Fruit fly (Drosophila melanogaster) whole organism, embryonic: ENCODE measurements around the gene CG17930.

ENCODE experiments used
- Atf6 ChIP-seq: fragments of 200-800 bp; sonication (Bioruptor generic); IDR thresholded peaks from 2 replicates; pipeline ENCODE4 v1.3.6; 2022; ENCODE audit warnings: missing biosample characterization, missing genetic modification characterization
- B-H1 ChIP-seq: fragments of 200-800 bp; sonication (Bioruptor generic); IDR thresholded peaks from 3 replicates; pipeline ENCODE4 v1.3.6; 2022; ENCODE audit warnings: missing biosample characterization, missing genetic modification characterization
- Bgb ChIP-seq: fragments of 200-800 bp; sonication (Bioruptor generic); IDR thresholded peaks from 2 replicates; pipeline ENCODE4 v1.3.6; 2022; ENCODE audit warnings: missing biosample characterization, missing genetic modification characterization; ENCODE audit not compliant: partially characterized antibody
- Bteb2 ChIP-seq: fragments of 200-800 bp; sonication (Bioruptor generic); optimal IDR thresholded peaks from 2 replicates; lab custom pipeline; 2016; ENCODE audit warnings: missing biosample characterization, missing genetic modification characterization
- CG12659 ChIP-seq: fragments of 200-800 bp; sonication (Bioruptor generic); optimal IDR thresholded peaks from 3 replicates; lab custom pipeline; 2017; ENCODE audit warnings: mild to moderate bottlenecking, missing biosample characterization, missing genetic modification reagents, missing genetic modification characterization
- CG12744 ChIP-seq: fragments of 200-800 bp; sonication (Bioruptor generic); optimal IDR thresholded peaks from 2 replicates; lab custom pipeline; 2016; ENCODE audit warnings: missing biosample characterization, missing genetic modification characterization
- CG12769 ChIP-seq: fragments of 200-800 bp; sonication (Bioruptor generic); optimal IDR thresholded peaks from 2 replicates; lab custom pipeline; 2019; ENCODE audit warnings: missing biosample characterization, mild to moderate bottlenecking, missing genetic modification characterization, moderate library complexity
- CG15269 ChIP-seq: fragments of 200-800 bp; sonication (Bioruptor generic); optimal IDR thresholded peaks from 2 replicates; lab custom pipeline; 2018; ENCODE audit warnings: missing biosample characterization, mild to moderate bottlenecking, missing genetic modification characterization, moderate library complexity
- CG15479 ChIP-seq: fragments of 200-800 bp; sonication (Bioruptor generic); optimal IDR thresholded peaks from 3 replicates; lab custom pipeline; 2019; ENCODE audit warnings: missing biosample characterization, mild to moderate bottlenecking, missing genetic modification characterization, moderate library complexity
- CG15514 ChIP-seq: fragments of 200-800 bp; sonication (Bioruptor generic); optimal IDR thresholded peaks from 3 replicates; lab custom pipeline; 2017; ENCODE audit warnings: missing biosample characterization, missing genetic modification characterization, mild to moderate bottlenecking, moderate library complexity, missing genetic modification reagents
- CG1647 ChIP-seq: fragments of 200-800 bp; sonication (Bioruptor generic); optimal IDR thresholded peaks from 3 replicates; lab custom pipeline; 2016; ENCODE audit warnings: missing biosample characterization, missing genetic modification characterization
- CG17829 ChIP-seq: fragments of 200-800 bp; optimal IDR thresholded peaks from 2 replicates; lab custom pipeline; 2019; ENCODE audit warnings: missing biosample characterization, mild to moderate bottlenecking, missing genetic modification characterization, moderate library complexity
- CG17912 ChIP-seq: fragments of 200-800 bp; sonication (Bioruptor generic); optimal IDR thresholded peaks from 2 replicates; lab custom pipeline; 2018; ENCODE audit warnings: missing biosample characterization, mild to moderate bottlenecking, missing genetic modification characterization
- CG1832 ChIP-seq: fragments of 200-800 bp; sonication (Bioruptor generic); optimal IDR thresholded peaks from 2 replicates; lab custom pipeline; 2017; ENCODE audit warnings: missing biosample characterization, mild to moderate bottlenecking, missing genetic modification characterization, inconsistent platforms
- CG18619 ChIP-seq: fragments of 200-800 bp; sonication (Bioruptor generic); optimal IDR thresholded peaks from 3 replicates; lab custom pipeline; 2017; ENCODE audit warnings: missing biosample characterization, mild to moderate bottlenecking, missing genetic modification characterization
- CG34376 ChIP-seq: fragments of 200-800 bp; sonication (Bioruptor generic); optimal IDR thresholded peaks from 2 replicates; lab custom pipeline; 2018; ENCODE audit warnings: missing biosample characterization, mild to moderate bottlenecking, missing genetic modification characterization
- CG5953 ChIP-seq: fragments of 200-800 bp; sonication (Bioruptor generic); IDR thresholded peaks from 2 replicates; pipeline ENCODE4 v1.3.6; 2022; ENCODE audit warnings: missing biosample characterization, missing genetic modification characterization
- CG6175 ChIP-seq: fragments of 200-800 bp; sonication (Bioruptor generic); IDR thresholded peaks from 3 replicates; pipeline ENCODE4 v1.3.6; 2022; ENCODE audit warnings: missing biosample characterization, missing genetic modification characterization
- CG6254 ChIP-seq: fragments of 200-800 bp; sonication (Bioruptor generic); optimal IDR thresholded peaks from 3 replicates; lab custom pipeline; 2017; ENCODE audit warnings: mild to moderate bottlenecking, missing biosample characterization, missing genetic modification reagents, missing genetic modification characterization
- CG6654 ChIP-seq: fragments of 200-800 bp; sonication (Bioruptor generic); optimal IDR thresholded peaks from 2 replicates; lab custom pipeline; 2017; ENCODE audit warnings: missing biosample characterization, mild to moderate bottlenecking, missing genetic modification characterization
- CG7357 ChIP-seq: fragments of 200-800 bp; sonication (Bioruptor generic); IDR thresholded peaks from 3 replicates; pipeline ENCODE4 v1.3.6; 2022; ENCODE audit warnings: missing biosample characterization, missing genetic modification characterization
- CG7963 ChIP-seq: fragments of 200-800 bp; sonication (Bioruptor generic); IDR thresholded peaks from 3 replicates; pipeline ENCODE4 v1.3.6; 2022; ENCODE audit warnings: missing biosample characterization, missing genetic modification characterization; ENCODE audit not compliant: partially characterized antibody
- CHES-1-like ChIP-seq: fragments of 200-800 bp; sonication (Bioruptor generic); optimal IDR thresholded peaks from 2 replicates; lab custom pipeline; 2016; ENCODE audit warnings: missing biosample characterization, missing genetic modification characterization
- CrebB ChIP-seq: fragments of 200-800 bp; sonication (Bioruptor generic); optimal IDR thresholded peaks from 3 replicates; lab custom pipeline; 2018; ENCODE audit warnings: missing biosample characterization, mild to moderate bottlenecking, missing genetic modification characterization
- Dad ChIP-seq: fragments of 200-800 bp; sonication (Bioruptor generic); optimal IDR thresholded peaks from 3 replicates; lab custom pipeline; 2016; ENCODE audit warnings: missing biosample characterization, missing genetic modification characterization
- Deaf1 ChIP-seq: fragments of 200-800 bp; optimal IDR thresholded peaks from 3 replicates; lab custom pipeline; 2019; ENCODE audit warnings: missing biosample characterization, mild to moderate bottlenecking, missing genetic modification characterization, moderate library complexity
- Doc3 ChIP-seq: fragments of 200-800 bp; sonication (Bioruptor generic); IDR thresholded peaks from 3 replicates; pipeline ENCODE4 v1.3.6; 2022; ENCODE audit warnings: missing biosample characterization, missing genetic modification characterization; ENCODE audit not compliant: partially characterized antibody
- Elba2 ChIP-seq: fragments of 200-800 bp; sonication (Bioruptor generic); optimal IDR thresholded peaks from 3 replicates; lab custom pipeline; 2016; ENCODE audit warnings: missing biosample characterization, missing genetic modification characterization
- Gsc ChIP-seq: fragments of 200-800 bp; sonication (Bioruptor generic); IDR thresholded peaks from 2 replicates; pipeline ENCODE4 v1.3.6; 2022; ENCODE audit warnings: missing biosample characterization, missing genetic modification characterization
- Hey ChIP-seq: fragments of 200-800 bp; sonication (Bioruptor generic); optimal IDR thresholded peaks from 3 replicates; lab custom pipeline; 2018; ENCODE audit warnings: missing biosample characterization, mild to moderate bottlenecking, missing genetic modification characterization
- Hmx ChIP-seq: fragments of 200-800 bp; sonication (Bioruptor generic); optimal IDR thresholded peaks from 2 replicates; lab custom pipeline; 2016; ENCODE audit warnings: missing biosample characterization, missing genetic modification characterization
- MTF-1 ChIP-seq: fragments of 200-800 bp; sonication (Bioruptor generic); optimal IDR thresholded peaks from 2 replicates; lab custom pipeline; 2018; ENCODE audit warnings: missing biosample characterization, mild to moderate bottlenecking, missing genetic modification characterization, borderline replicate concordance
- NC2α ChIP-seq: fragments of 200-800 bp; sonication (Bioruptor generic); optimal IDR thresholded peaks from 2 replicates; lab custom pipeline; 2016; ENCODE audit warnings: missing biosample characterization, missing genetic modification characterization
- Taf1 ChIP-seq: fragments of 200-800 bp; sonication (Bioruptor generic); IDR thresholded peaks from 2 replicates; pipeline ENCODE4 v1.3.6; 2022; ENCODE audit warnings: missing biosample characterization, missing genetic modification characterization
- al ChIP-seq: fragments of 200-800 bp; sonication (Bioruptor generic); IDR thresholded peaks from 2 replicates; pipeline ENCODE4 v1.3.6; 2022; ENCODE audit warnings: missing biosample characterization, missing genetic modification characterization
- btn ChIP-seq: fragments of 200-800 bp; sonication (Bioruptor generic); optimal IDR thresholded peaks from 2 replicates; lab custom pipeline; 2016; ENCODE audit warnings: missing biosample characterization, missing genetic modification characterization
- cas ChIP-seq: fragments of 200-800 bp; sonication (Bioruptor generic); IDR thresholded peaks from 2 replicates; pipeline ENCODE4 v1.3.6; 2022; ENCODE audit warnings: missing biosample characterization, missing genetic modification characterization
- caup ChIP-seq: fragments of 200-800 bp; sonication (Bioruptor generic); optimal IDR thresholded peaks from 3 replicates; lab custom pipeline; 2017; ENCODE audit warnings: missing biosample characterization, mild to moderate bottlenecking, missing genetic modification characterization, moderate library complexity; ENCODE audit not compliant: severe bottlenecking
- corto ChIP-seq: fragments of 200-800 bp; sonication (Bioruptor generic); optimal IDR thresholded peaks from 2 replicates; lab custom pipeline; 2016; ENCODE audit warnings: missing biosample characterization, mild to moderate bottlenecking, missing genetic modification characterization, moderate library complexity
- dmrt11E ChIP-seq: fragments of 200-800 bp; sonication (Bioruptor generic); optimal IDR thresholded peaks from 3 replicates; lab custom pipeline; 2018; ENCODE audit warnings: missing biosample characterization, mild to moderate bottlenecking, missing genetic modification characterization, moderate library complexity
- dpn ChIP-seq, 2 experiments: fragments of 200-800 bp; sonication (Bioruptor generic); optimal IDR thresholded peaks; 3 replicates each; lab custom pipeline; 2016; ENCODE audit warnings: missing biosample characterization in 2 of 2, missing genetic modification characterization in 2 of 2
- gem ChIP-seq: fragments of 200-800 bp; sonication (Bioruptor generic); optimal IDR thresholded peaks from 2 replicates; lab custom pipeline; 2019; ENCODE audit warnings: missing biosample characterization, mild to moderate bottlenecking, missing genetic modification characterization, moderate library complexity
- insv ChIP-seq, 2 experiments: fragments of 200-800 bp; sonication (Bioruptor generic); optimal IDR thresholded peaks; 3 replicates each; lab custom pipeline; 2016 to 2018; ENCODE audit warnings: missing biosample characterization in 2 of 2, missing genetic modification characterization in 2 of 2
- pum ChIP-seq: fragments of 200-800 bp; sonication (Bioruptor generic); optimal IDR thresholded peaks from 2 replicates; lab custom pipeline; 2016; ENCODE audit warnings: missing biosample characterization, missing genetic modification characterization
- sc ChIP-seq, 3 experiments: fragments of >200 bp in 2 of 3; fragments of 200-800 bp in 1 of 3; sonication (Bioruptor generic) in 1 of 3; optimal IDR thresholded peaks; 2 replicates in 2 of 3; 3 replicates in 1 of 3; lab custom pipeline; 2017; ENCODE audit warnings: mild to moderate bottlenecking in 1 of 3, missing biosample characterization in 1 of 3, missing genetic modification characterization in 1 of 3, missing genetic modification reagents in 1 of 3
- tgo ChIP-seq: fragments of 200-800 bp; sonication (Bioruptor generic); IDR thresholded peaks from 3 replicates; pipeline ENCODE4 v1.3.6; 2022; ENCODE audit warnings: missing biosample characterization, missing genetic modification characterization
- twi ChIP-seq: fragments of 200-800 bp; optimal IDR thresholded peaks from 2 replicates; lab custom pipeline; 2019; ENCODE audit warnings: missing biosample characterization, mild to moderate bottlenecking, missing genetic modification characterization, moderate library complexity
- tx ChIP-seq: fragments of 200-800 bp; sonication (Bioruptor generic); optimal IDR thresholded peaks from 2 replicates; lab custom pipeline; 2016; ENCODE audit warnings: missing biosample characterization, missing genetic modification characterization
- unc-4 ChIP-seq: fragments of 200-800 bp; sonication (Bioruptor generic); IDR thresholded peaks from 2 replicates; pipeline ENCODE4 v1.3.6; 2022; ENCODE audit warnings: missing biosample characterization, missing genetic modification characterization; ENCODE audit not compliant: partially characterized antibody

Gene CG17930

dm6 chr3R:16331809-16332343 is 4.2 kb downstream of the CG17930 start (continued):
- TF ChIP-seq cas (GFP tag; lab: Robert Waterston, UW) = no peak
- peak; percentile 47 for TF ChIP-seq gem
- peak; percentile 74 for TF ChIP-seq CG12659 (GFP tag; lab: Kevin White, UChicago)
- no peak for TF ChIP-seq CG7963 (GFP tag; lab: Robert Waterston, UW)
- TF ChIP-seq CHES-1-like (GFP tag; lab: Kevin White, UChicago) = peak; percentile 74
- peak; percentile 79 for TF ChIP-seq dmrt11E (tag; lab: Kevin White, UChicago)
- TF ChIP-seq btn (GFP tag; lab: Kevin White, UChicago) = peak; percentile 53
- TF ChIP-seq CG17912 (GFP tag; lab: Kevin White, UChicago) = peak; percentile 36
- no peak for TF ChIP-seq B-H1 (GFP tag; lab: Robert Waterston, UW)
- peak; percentile 50 for TF ChIP-seq CG12744 (GFP tag; lab: Kevin White, UChicago)
- no peak for TF ChIP-seq CG15479 (GFP tag; lab: Kevin White, UChicago)
- no peak for TF ChIP-seq CG6654 (GFP tag; lab: Kevin White, UChicago)
- TF ChIP-seq Deaf1 (tag; lab: Kevin White, UChicago) = no peak
- no peak for TF ChIP-seq CG7357 (GFP tag; lab: Robert Waterston, UW)
- peak in 1 of 2 experiments; percentile 41 for TF ChIP-seq insv (GFP tag; optimal IDR thresholded peaks at IDR 0.05; lab: Kevin White, UChicago)
- TF ChIP-seq tgo (GFP tag; lab: Robert Waterston, UW) = no peak
- peak; percentile 18 for TF ChIP-seq CG34376 (GFP tag; lab: Kevin White, UChicago)
- no peak for TF ChIP-seq CG1832 (GFP tag; lab: Kevin White, UChicago)
- peak; percentile 66 for TF ChIP-seq CG6254 (GFP tag; lab: Kevin White, UChicago)
- no peak for TF ChIP-seq unc-4 (GFP tag; lab: Robert Waterston, UW)
- TF ChIP-seq corto (GFP tag; lab: Kevin White, UChicago) = no peak
- no peak for TF ChIP-seq Gsc (GFP tag; lab: Robert Waterston, UW)
- TF ChIP-seq Hey (tag; lab: Kevin White, UChicago) = peak; percentile 70
- TF ChIP-seq CG17829 (tag; lab: Kevin White, UChicago) = no peak
- peak; percentile 74 for TF ChIP-seq CG18619
- TF ChIP-seq NC2α (GFP tag; lab: Kevin White, UChicago) = peak; percentile 71
- TF ChIP-seq CG15269 (tag; lab: Kevin White, UChicago) = peak; percentile 40
- no peak for TF ChIP-seq Bgb
- TF ChIP-seq Doc3 (GFP tag; lab: Robert Waterston, UW) = no peak
- peak; percentile 79 for TF ChIP-seq CG12769 (tag; lab: Kevin White, UChicago)
- peak; percentile 39 for TF ChIP-seq CG15514 (GFP tag; lab: Kevin White, UChicago)
- TF ChIP-seq Atf6 = peak; percentile 44; the same call in 1 of the 2 replicates
- peak; percentile 52 for TF ChIP-seq MTF-1
- TF ChIP-seq Elba2 (GFP tag; lab: Kevin White, UChicago) = no peak
- no peak for TF ChIP-seq Hmx (GFP tag; lab: Kevin White, UChicago)
- no peak for TF ChIP-seq sc (optimal IDR thresholded peaks at IDR 0.05; lab: Kevin White, UChicago)
- TF ChIP-seq sc (GFP tag; optimal IDR thresholded peaks at IDR 0.05; lab: Kevin White, UChicago) = peak; percentile 83
- TF ChIP-seq CG5953 (GFP tag; lab: Robert Waterston, UW) = no peak
- peak; percentile 48; the same call in 1 of the 3 replicates for TF ChIP-seq CG6175 (GFP tag; lab: Robert Waterston, UW)
- peak; percentile 7; the same call in 1 of the 2 replicates for TF ChIP-seq al (GFP tag; lab: Robert Waterston, UW)
- peak; percentile 27 for TF ChIP-seq Bteb2 (GFP tag; lab: Kevin White, UChicago)
- peak; percentile 19 for TF ChIP-seq pum
- TF ChIP-seq Taf1 (GFP tag; lab: Robert Waterston, UW) = no peak
- TF ChIP-seq twi (tag; lab: Kevin White, UChicago) = peak; percentile 35
- peak; percentile 47 to 71 for TF ChIP-seq dpn (GFP tag; optimal IDR thresholded peaks at IDR 0.05; lab: Kevin White, UChicago)
- peak; percentile 74 for TF ChIP-seq caup
- peak; percentile 86 for TF ChIP-seq CrebB (tag; lab: Kevin White, UChicago)
- TF ChIP-seq Dad (GFP tag; lab: Kevin White, UChicago) = no peak
- peak; percentile 23 for TF ChIP-seq tx (GFP tag; lab: Kevin White, UChicago)
- TF ChIP-seq CG1647 = no peak
